Worm (Caenorhabditis elegans) whole organism, midembryonic: ENCODE data around the gene C12D5.4.

Source experiments
- T22C8.4 ChIP-seq: fragments of 200-800 bp; sonication (Bioruptor generic); IDR thresholded peaks from 2 replicates; pipeline ENCODE4 v1.3.6; 2022; ENCODE audit warnings: missing genetic modification characterization, missing compliant biosample characterization
- cog-1 ChIP-seq: sonication (generic microtip); optimal IDR thresholded peaks from 2 replicates; lab custom pipeline; 2016; ENCODE audit warnings: missing genetic modification characterization, missing compliant biosample characterization
- flt-1 ChIP-seq: fragments of 200-800 bp; sonication (Bioruptor generic); IDR thresholded peaks from 2 replicates; pipeline ENCODE4 v1.3.6; 2022; ENCODE audit warnings: missing genetic modification characterization, missing compliant biosample characterization
- klf-2 ChIP-seq: fragments of 200-800 bp; sonication (Bioruptor generic); conservative IDR thresholded peaks from 2 replicates; pipeline ENCODE4 v1.3.6; 2022; ENCODE audit warnings: missing genetic modification reagents, missing genetic modification characterization, missing compliant biosample characterization
- med-1 ChIP-seq: sonication (generic microtip); optimal IDR thresholded peaks from 2 replicates; lab custom pipeline; 2017; ENCODE audit warnings: missing genetic modification characterization, mild to moderate bottlenecking, missing compliant biosample characterization, antibody characterized with exemption, missing genetic modification reagents; ENCODE audit not compliant: insufficient read depth
- ref-1 ChIP-seq: fragments of 200-800 bp; sonication (Bioruptor generic); conservative IDR thresholded peaks from 2 replicates; pipeline ENCODE4 v1.3.6; 2022; ENCODE audit warnings: missing genetic modification reagents, missing genetic modification characterization, missing compliant biosample characterization
- tab-1 ChIP-seq: fragments of 200-800 bp; sonication (Bioruptor generic); IDR thresholded peaks from 2 replicates; pipeline ENCODE4 v1.3.6; 2022; ENCODE audit warnings: missing genetic modification characterization, missing compliant biosample characterization
- ztf-23 ChIP-seq: fragments of 200-800 bp; sonication (Bioruptor generic); IDR thresholded peaks from 2 replicates; pipeline ENCODE4 v1.3.6; 2022; ENCODE audit warnings: missing genetic modification reagents, missing genetic modification characterization, missing compliant biosample characterization
- ztf-29 ChIP-seq: fragments of 200-800 bp; sonication (Bioruptor generic); IDR thresholded peaks from 2 replicates; pipeline ENCODE4 v1.3.6; 2022; ENCODE audit warnings: missing genetic modification reagents, missing genetic modification characterization, missing compliant biosample characterization

The C12D5.4 gene

ce11 chrV:7641718-7642117 is 30.6 kb upstream of the C12D5.4 start:
- TF ChIP-seq flt-1 (GFP tag; lab: Robert Waterston, UW) (no peak), tab-1 (GFP tag; lab: Robert Waterston, UW) (no peak), cog-1 (tag; lab: Kevin White, UChicago) (no peak), ztf-29 (GFP tag; lab: Robert Waterston, UW) (no peak), T22C8.4 (GFP tag; lab: Robert Waterston, UW) (no peak), med-1 (GFP tag; lab: Kevin White, UChicago) (no peak), klf-2 (GFP tag; lab: Robert Waterston, UW) (no peak), ref-1 (no peak), ztf-23 (GFP tag; lab: Robert Waterston, UW) (no peak)

ce11 chrV:7643416-7643815 is 28.9 kb upstream of the C12D5.4 start, which contains the start of gene F07C4.11:
F07C4.11 (minus strand) TSS chrV:7643516.
- TF ChIP-seq tab-1 (GFP tag; lab: Robert Waterston, UW) (no peak), klf-2 (GFP tag; lab: Robert Waterston, UW) (no peak), ztf-29 (GFP tag; lab: Robert Waterston, UW) (no peak), cog-1 (tag; lab: Kevin White, UChicago) (no peak), ref-1 (no peak), med-1 (GFP tag; lab: Kevin White, UChicago) (no peak), ztf-23 (GFP tag; lab: Robert Waterston, UW) (no peak)

- TF ChIP-seq ztf-23 (GFP tag; lab: Robert Waterston, UW) (no peak), klf-2 (GFP tag; lab: Robert Waterston, UW) (no peak), flt-1 (GFP tag; lab: Robert Waterston, UW) (no peak)
These were observed 26.9 kb upstream of the C12D5.4 start, which contains the start of gene str-47 for ce11 chrV:7645454-7645853. str-47 (plus strand) TSS chrV:7645754.

ce11 chrV:7647147-7647546 is 25.2 kb upstream of the C12D5.4 start:
- no peak for TF ChIP-seq cog-1 (tag; lab: Kevin White, UChicago)
- TF ChIP-seq ztf-29 (GFP tag; lab: Robert Waterston, UW), result no peak
- no peak for TF ChIP-seq ztf-23 (GFP tag; lab: Robert Waterston, UW)
- no peak for TF ChIP-seq klf-2 (GFP tag; lab: Robert Waterston, UW)
- TF ChIP-seq ref-1, result no peak
- no peak for TF ChIP-seq flt-1 (GFP tag; lab: Robert Waterston, UW)
- TF ChIP-seq tab-1 (GFP tag; lab: Robert Waterston, UW), result no peak
- no peak for TF ChIP-seq med-1 (GFP tag; lab: Kevin White, UChicago)
- no peak for TF ChIP-seq T22C8.4 (GFP tag; lab: Robert Waterston, UW)

ce11 chrV:7649963-7650362 is 22.4 kb upstream of the C12D5.4 start:
- TF ChIP-seq klf-2 (GFP tag; lab: Robert Waterston, UW) (no peak), ztf-29 (GFP tag; lab: Robert Waterston, UW) (no peak), med-1 (GFP tag; lab: Kevin White, UChicago) (no peak), flt-1 (GFP tag; lab: Robert Waterston, UW) (no peak), cog-1 (tag; lab: Kevin White, UChicago) (no peak), ref-1 (no peak), ztf-23 (GFP tag; lab: Robert Waterston, UW) (no peak), tab-1 (GFP tag; lab: Robert Waterston, UW) (no peak), T22C8.4 (GFP tag; lab: Robert Waterston, UW) (no peak)

- TF ChIP-seq klf-2 (GFP tag; lab: Robert Waterston, UW), result no peak
These were observed 20.6 kb upstream of the C12D5.4 start, which contains the start of gene srh-234 for ce11 chrV:7651757-7652156. srh-234 (minus strand) TSS chrV:7651857.

ce11 chrV:7653567-7653966 is 18.8 kb upstream of the C12D5.4 start, which contains the start of gene srh-200:
srh-200 (minus strand) TSS chrV:7653667.
- TF ChIP-seq tab-1 (GFP tag; lab: Robert Waterston, UW) (no peak), ztf-29 (GFP tag; lab: Robert Waterston, UW) (no peak), ztf-23 (GFP tag; lab: Robert Waterston, UW) (no peak), flt-1 (GFP tag; lab: Robert Waterston, UW) (no peak), med-1 (GFP tag; lab: Kevin White, UChicago) (no peak), T22C8.4 (GFP tag; lab: Robert Waterston, UW) (no peak), klf-2 (GFP tag; lab: Robert Waterston, UW) (no peak), ref-1 (no peak), cog-1 (tag; lab: Kevin White, UChicago) (no peak)

ce11 chrV:7667940-7668339 is 4.4 kb upstream of the C12D5.4 start, which contains the start of gene C12D5.5:
C12D5.5 (plus strand) TSS chrV:7668240.
- no peak for TF ChIP-seq flt-1 (GFP tag; lab: Robert Waterston, UW)
- TF ChIP-seq med-1 (GFP tag; lab: Kevin White, UChicago), result no peak
- TF ChIP-seq ref-1, result no peak
- TF ChIP-seq ztf-23 (GFP tag; lab: Robert Waterston, UW), result no peak
- no peak for TF ChIP-seq ztf-29 (GFP tag; lab: Robert Waterston, UW)
- TF ChIP-seq klf-2 (GFP tag; lab: Robert Waterston, UW), result no peak
- TF ChIP-seq T22C8.4 (GFP tag; lab: Robert Waterston, UW), result no peak
- TF ChIP-seq cog-1 (tag; lab: Kevin White, UChicago), result no peak
- TF ChIP-seq tab-1 (GFP tag; lab: Robert Waterston, UW), result no peak

ce11 chrV:7675904-7676303 is 3.5 kb downstream of the C12D5.4 start, which contains the start of gene C12D5.3:
C12D5.3 (plus strand) TSS chrV:7676204.
- TF ChIP-seq ref-1 (no peak), T22C8.4 (GFP tag; lab: Robert Waterston, UW) (no peak), ztf-23 (GFP tag; lab: Robert Waterston, UW) (no peak), ztf-29 (GFP tag; lab: Robert Waterston, UW) (no peak), klf-2 (GFP tag; lab: Robert Waterston, UW) (no peak), med-1 (GFP tag; lab: Kevin White, UChicago) (no peak), tab-1 (GFP tag; lab: Robert Waterston, UW) (no peak), flt-1 (GFP tag; lab: Robert Waterston, UW) (no peak), cog-1 (tag; lab: Kevin White, UChicago) (no peak)
